Fruit fly (Drosophila melanogaster): ENCODE data around the gene sev.

sev gene

dm6 chrX:11088778-11089340 lies 2.8 kb upstream of the sev start, which contains the start of gene Vago:
Gene Vago (plus strand): TSS chrX:11089290.
- 0 out of 3 replicates have a peak, but pooled peaks have one; percentile 15 for TF ChIP-seq row (GFP tag; IDR thresholded peaks at IDR 0.05)
- 0 out of 3 replicates have a peak, but pooled peaks have one; percentile 30 for TF ChIP-seq CG11695 (GFP tag; IDR thresholded peaks at IDR 0.05)
- peak; percentile 14 for TF ChIP-seq CG2678 (tag; optimal IDR thresholded peaks at IDR 0.05)
- TF ChIP-seq ttk (GFP tag; IDR thresholded peaks at IDR 0.05), result no peak

dm6 chrX:11087384-11087783 lies 1.3 kb upstream of the sev start:
- no peak for TF ChIP-seq Deaf1 (tag; optimal IDR thresholded peaks at IDR 0.05)
- TF ChIP-seq Drgx (GFP tag; IDR thresholded peaks at IDR 0.05), result no peak
- TF ChIP-seq CG43689 (GFP tag; IDR thresholded peaks at IDR 0.05), result no peak
- TF ChIP-seq odd (GFP tag; optimal IDR thresholded peaks at IDR 0.05), result no peak
- TF ChIP-seq CG8281 (tag; optimal IDR thresholded peaks at IDR 0.05), result no peak
- 0 out of 3 replicates have a peak, but pooled peaks have one; percentile 22 for TF ChIP-seq ken (GFP tag; IDR thresholded peaks at IDR 0.05)
- no peak for TF ChIP-seq dysf (GFP tag; IDR thresholded peaks at IDR 0.05)
- TF ChIP-seq Hmr (GFP tag; optimal IDR thresholded peaks at IDR 0.05), result peak; percentile 0
- TF ChIP-seq Ets97D (GFP tag; optimal IDR thresholded peaks at IDR 0.05), result peak; percentile 78
- TF ChIP-seq CG34376 (GFP tag; optimal IDR thresholded peaks at IDR 0.05), result no peak
- TF ChIP-seq lab (GFP tag; optimal IDR thresholded peaks at IDR 0.05), result peak; percentile 13
- TF ChIP-seq CG5245 (GFP tag; optimal IDR thresholded peaks at IDR 0.05), result no peak
- no peak for TF ChIP-seq pb (GFP tag; optimal IDR thresholded peaks at IDR 0.05)
- no peak for TF ChIP-seq CG3065 (GFP tag; optimal IDR thresholded peaks at IDR 0.05)
- no peak for TF ChIP-seq crc (GFP tag; optimal IDR thresholded peaks at IDR 0.05)
- no peak for TF ChIP-seq rib (GFP tag; IDR thresholded peaks at IDR 0.05)
- TF ChIP-seq CG4707 (GFP tag; optimal IDR thresholded peaks at IDR 0.05), result no peak
- no peak for TF ChIP-seq CG42726 (GFP tag; IDR thresholded peaks at IDR 0.05; ENCODE audit: partially characterized antibody)
- TF ChIP-seq kay (GFP tag; optimal IDR thresholded peaks at IDR 0.05), result peak; percentile 80
- TF ChIP-seq Blimp-1 (GFP tag; optimal IDR thresholded peaks at IDR 0.05), result peak; percentile 17
- TF ChIP-seq CG15601 (tag; optimal IDR thresholded peaks at IDR 0.05), result no peak
- TF ChIP-seq cato (GFP tag; optimal IDR thresholded peaks at IDR 0.05; ENCODE audit: borderline replicate concordance), result no peak
- peak; percentile 43; the same call in 1 of the 3 replicates for TF ChIP-seq ci (GFP tag; IDR thresholded peaks at IDR 0.05)
- TF ChIP-seq eyg (GFP tag; optimal IDR thresholded peaks at IDR 0.05), result no peak
- TF ChIP-seq HLH54F (GFP tag; optimal IDR thresholded peaks at IDR 0.05), result no peak
- TF ChIP-seq insv (GFP tag; optimal IDR thresholded peaks at IDR 0.05), result no peak
- peak; percentile 6 for TF ChIP-seq CTCF (GFP tag; optimal IDR thresholded peaks at IDR 0.05)
- peak; percentile 63 for TF ChIP-seq sens (GFP tag)
- peak; percentile 29 for TF ChIP-seq Sox102F (GFP tag; optimal IDR thresholded peaks at IDR 0.05)
- TF ChIP-seq Atf3 (GFP tag; optimal IDR thresholded peaks at IDR 0.05), result no peak
- no peak for TF ChIP-seq CG7987 (GFP tag; optimal IDR thresholded peaks at IDR 0.05)
- TF ChIP-seq CG30020 (tag; optimal IDR thresholded peaks at IDR 0.05), result no peak
- TF ChIP-seq unpg (GFP tag; optimal IDR thresholded peaks at IDR 0.05), result peak; percentile 0
- TF ChIP-seq Med (GFP tag), result peak; percentile 74
- no peak for TF ChIP-seq CG7786 (GFP tag; optimal IDR thresholded peaks at IDR 0.05)
- TF ChIP-seq Dp (GFP tag; optimal IDR thresholded peaks at IDR 0.05), result no peak
- no peak for TF ChIP-seq Elba2 (GFP tag; optimal IDR thresholded peaks at IDR 0.05)
- no peak for TF ChIP-seq Dll (GFP tag; IDR thresholded peaks at IDR 0.05; ENCODE audit: partially characterized antibody)
- 0 out of 2 replicates have a peak, but pooled peaks have one; percentile 12 for TF ChIP-seq sob (GFP tag; IDR thresholded peaks at IDR 0.05)
- no peak for TF ChIP-seq CG11093 (GFP tag; IDR thresholded peaks at IDR 0.05)
- TF ChIP-seq gem (tag; optimal IDR thresholded peaks at IDR 0.05), result peak; percentile 37
- 0 out of 2 replicates have a peak, but pooled peaks have one; percentile 27 for TF ChIP-seq CG17328 (GFP tag; IDR thresholded peaks at IDR 0.05)
- no peak for TF ChIP-seq stwl (tag; optimal IDR thresholded peaks at IDR 0.05)
- no peak for TF ChIP-seq Dfd (GFP tag; optimal IDR thresholded peaks at IDR 0.05)
- no peak for TF ChIP-seq CG8290 (GFP tag; optimal IDR thresholded peaks at IDR 0.05)
- peak in 1 of 2 experiments; percentile 1 for TF ChIP-seq CG8290 (tag; optimal IDR thresholded peaks at IDR 0.05)
